Worm (Caenorhabditis elegans) whole organism, L4/young adult: ENCODE results near the gene ttx-3.

Source experiments
- W03F9.2 ChIP-seq: fragments of 150-350 bp; optimal IDR thresholded peaks from 2 replicates; lab custom pipeline; 2014; ENCODE audit warnings: missing biosample characterization, missing genetic modification characterization
- dao-5 ChIP-seq: sonication (generic microtip); optimal IDR thresholded peaks from 2 replicates; lab custom pipeline; 2016; ENCODE audit warnings: missing genotype, missing genetic modification characterization, moderate library complexity, missing compliant biosample characterization
- him-1 ChIP-seq: sonication (generic microtip); optimal IDR thresholded peaks from 2 replicates; lab custom pipeline; 2016; ENCODE audit warnings: missing genotype, missing genetic modification reagents, missing genetic modification characterization, missing compliant biosample characterization

- no peak for TF ChIP-seq dao-5 (tag; lab: Kevin White, UChicago)
- TF ChIP-seq him-1 (tag; lab: Kevin White, UChicago): no peak
- no peak for TF ChIP-seq W03F9.2 (tag; lab: Kevin White, UChicago)
These were observed 23.2 kb downstream of the ttx-3 start, which contains the start of gene C40H5.2 for ce11 chrX:11745821-11746485.
